Worm (Caenorhabditis elegans) whole organism, late embryonic: ENCODE data around the gene dhcr-24.

Experiments used
- F13H6.1 ChIP-seq: sonication (generic microtip); optimal IDR thresholded peaks from 2 replicates; lab custom pipeline; 2016; ENCODE audit warnings: missing genetic modification characterization, missing compliant biosample characterization
- T23F11.4 ChIP-seq: fragments of 200-800 bp; sonication (Bioruptor generic); optimal IDR thresholded peaks from 2 replicates; lab custom pipeline; 2018; ENCODE audit warnings: mild to moderate bottlenecking, missing genetic modification characterization, missing compliant biosample characterization
- ama-1 ChIP-seq: fragments of 150-350 bp; optimal IDR thresholded peaks from 2 replicates; lab custom pipeline; 2014
- ceh-19 ChIP-seq: fragments of 200-800 bp; sonication (Bioruptor generic); optimal IDR thresholded peaks from 2 replicates; lab custom pipeline; 2018; ENCODE audit warnings: mild to moderate bottlenecking, missing genetic modification characterization, missing compliant biosample characterization
- ceh-24 ChIP-seq: sonication (generic microtip); optimal IDR thresholded peaks from 2 replicates; lab custom pipeline; 2016; ENCODE audit warnings: mild to moderate bottlenecking, missing genetic modification characterization, missing compliant biosample characterization
- ceh-34 ChIP-seq: sonication (generic microtip); optimal IDR thresholded peaks from 2 replicates; lab custom pipeline; 2016; ENCODE audit warnings: mild to moderate bottlenecking, missing genetic modification characterization, missing compliant biosample characterization
- ceh-9 ChIP-seq: sonication (generic microtip); optimal IDR thresholded peaks from 2 replicates; lab custom pipeline; 2016; ENCODE audit warnings: mild to moderate bottlenecking, missing genetic modification characterization, inconsistent platforms, missing compliant biosample characterization
- fkh-10 ChIP-seq: fragments of 150-350 bp; optimal IDR thresholded peaks from 2 replicates; lab custom pipeline; 2014; ENCODE audit warnings: missing biosample characterization, missing genetic modification reagents, missing genetic modification characterization
- gmeb-2 ChIP-seq: sonication (generic microtip); optimal IDR thresholded peaks from 2 replicates; lab custom pipeline; 2016; ENCODE audit warnings: missing genetic modification characterization, inconsistent platforms, missing compliant biosample characterization
- madf-2 ChIP-seq: sonication (generic microtip); optimal IDR thresholded peaks from 2 replicates; lab custom pipeline; 2017; ENCODE audit warnings: missing genetic modification characterization, missing compliant biosample characterization
- nhr-11 ChIP-seq: fragments of 150-350 bp; optimal IDR thresholded peaks from 2 replicates; lab custom pipeline; 2014; ENCODE audit warnings: missing biosample characterization, missing genetic modification characterization
- odd-2 ChIP-seq: sonication (generic microtip); optimal IDR thresholded peaks from 2 replicates; lab custom pipeline; 2017; ENCODE audit warnings: antibody characterized with exemption, mild to moderate bottlenecking, missing genetic modification characterization, missing compliant biosample characterization
- pros-1 ChIP-seq: fragments of 150-350 bp; optimal IDR thresholded peaks from 2 replicates; lab custom pipeline; 2014; ENCODE audit warnings: missing biosample characterization, missing genetic modification reagents, missing genetic modification characterization
- tbx-7 ChIP-seq: sonication (generic microtip); optimal IDR thresholded peaks from 2 replicates; lab custom pipeline; 2016; ENCODE audit warnings: missing genotype, missing genetic modification characterization, missing compliant biosample characterization

ce11 chrX:2585655-2586054 is 21.7 kb upstream of the dhcr-24 start, which contains the start of gene H01M10.2:
- no peak for TF ChIP-seq ceh-19 (GFP tag; lab: Kevin White, UChicago)
- TF ChIP-seq odd-2 (tag; lab: Kevin White, UChicago), result no peak
- no peak for TF ChIP-seq tbx-7 (tag; lab: Kevin White, UChicago)
- no peak for TF ChIP-seq ceh-9 (tag; lab: Kevin White, UChicago)
- TF ChIP-seq T23F11.4 (GFP tag; lab: Kevin White, UChicago), result no peak
- TF ChIP-seq ama-1 (lab: Kevin White, UChicago), result no peak
- no peak for TF ChIP-seq nhr-11
- no peak for TF ChIP-seq madf-2
- no peak for TF ChIP-seq ceh-24 (tag; lab: Kevin White, UChicago)
- TF ChIP-seq fkh-10, result no peak
- TF ChIP-seq ceh-34 (tag; lab: Kevin White, UChicago), result no peak
- TF ChIP-seq F13H6.1 (tag; lab: Kevin White, UChicago), result no peak
- no peak for TF ChIP-seq gmeb-2 (tag; lab: Kevin White, UChicago)
- no peak for TF ChIP-seq pros-1 (tag; lab: Kevin White, UChicago)
